Worm (Caenorhabditis elegans) whole organism, late embryonic: ENCODE results near the gene gna-1.

Source experiments
- ama-1 ChIP-seq: fragments of 150-350 bp; optimal IDR thresholded peaks from 2 replicates; lab custom pipeline; 2014
- ceh-2 ChIP-seq: sonication (generic microtip); optimal IDR thresholded peaks from 2 replicates; lab custom pipeline; 2016; ENCODE audit warnings: missing genotype, missing genetic modification characterization, missing compliant biosample characterization
- ceh-24 ChIP-seq: sonication (generic microtip); optimal IDR thresholded peaks from 2 replicates; lab custom pipeline; 2016; ENCODE audit warnings: mild to moderate bottlenecking, missing genetic modification characterization, missing compliant biosample characterization
- ceh-9 ChIP-seq: sonication (generic microtip); optimal IDR thresholded peaks from 2 replicates; lab custom pipeline; 2016; ENCODE audit warnings: mild to moderate bottlenecking, missing genetic modification characterization, inconsistent platforms, missing compliant biosample characterization
- fkh-10 ChIP-seq: fragments of 150-350 bp; optimal IDR thresholded peaks from 2 replicates; lab custom pipeline; 2014; ENCODE audit warnings: missing biosample characterization, missing genetic modification reagents, missing genetic modification characterization
- fkh-6 ChIP-seq: sonication (generic microtip); optimal IDR thresholded peaks from 2 replicates; lab custom pipeline; 2016; ENCODE audit warnings: missing genetic modification characterization, missing compliant biosample characterization
- npax-4 ChIP-seq: sonication (generic microtip); optimal IDR thresholded peaks from 2 replicates; lab custom pipeline; 2016; ENCODE audit warnings: missing genetic modification characterization, missing compliant biosample characterization
- pha-2 ChIP-seq: sonication (generic microtip); optimal IDR thresholded peaks from 2 replicates; lab custom pipeline; 2017; ENCODE audit warnings: mild to moderate bottlenecking, missing genetic modification characterization, missing compliant biosample characterization
- sox-4 ChIP-seq: sonication (generic microtip); optimal IDR thresholded peaks from 2 replicates; lab custom pipeline; 2017; ENCODE audit warnings: mild to moderate bottlenecking, missing genetic modification characterization, inconsistent platforms, missing compliant biosample characterization
- syd-9 ChIP-seq: sonication (generic microtip); optimal IDR thresholded peaks from 2 replicates; lab custom pipeline; 2016; ENCODE audit warnings: mild to moderate bottlenecking, missing genetic modification characterization, moderate library complexity, missing compliant biosample characterization
- tbx-7 ChIP-seq: sonication (generic microtip); optimal IDR thresholded peaks from 2 replicates; lab custom pipeline; 2016; ENCODE audit warnings: missing genotype, missing genetic modification characterization, missing compliant biosample characterization
- unc-86 ChIP-seq: sonication (generic microtip); optimal IDR thresholded peaks from 2 replicates; lab custom pipeline; 2016; ENCODE audit warnings: missing genetic modification characterization, missing compliant biosample characterization

ce11 chrV:10339200-10339599 is 19.2 kb upstream of the gna-1 start, which contains the start of gene K07C5.2:
- TF ChIP-seq fkh-6 (tag; lab: Kevin White, UChicago), result no peak
- no peak for TF ChIP-seq sox-4 (tag; lab: Kevin White, UChicago)
- TF ChIP-seq ceh-9, result no peak
- TF ChIP-seq unc-86 (tag; lab: Kevin White, UChicago), result no peak
- TF ChIP-seq ama-1, result no peak
- no peak for TF ChIP-seq npax-4 (tag; lab: Kevin White, UChicago)
- TF ChIP-seq ceh-2 (tag; lab: Kevin White, UChicago), result no peak
- no peak for TF ChIP-seq fkh-10 (GFP tag; lab: Kevin White, UChicago)
- TF ChIP-seq syd-9 (tag; lab: Kevin White, UChicago), result no peak
- no peak for TF ChIP-seq tbx-7 (tag; lab: Kevin White, UChicago)
- TF ChIP-seq ceh-24 (tag; lab: Kevin White, UChicago), result no peak
- TF ChIP-seq pha-2 (tag; lab: Kevin White, UChicago), result no peak
